Fruit fly (Drosophila melanogaster) whole organism, embryonic: Measurements from ENCODE around the gene PNKP.

ENCODE experiments used
- CG14441 ChIP-seq: fragments of 200-800 bp; sonication (Bioruptor generic); IDR thresholded peaks from 2 replicates; pipeline ENCODE4 v1.3.6; 2022; ENCODE audit warnings: missing biosample characterization, missing genetic modification characterization
- CG1603 ChIP-seq: fragments of 200-800 bp; sonication (Bioruptor generic); optimal IDR thresholded peaks from 2 replicates; lab custom pipeline; 2019; ENCODE audit warnings: missing biosample characterization, mild to moderate bottlenecking, missing genetic modification characterization, moderate library complexity
- Hand ChIP-seq: fragments of 200-800 bp; sonication (Bioruptor generic); optimal IDR thresholded peaks from 2 replicates; lab custom pipeline; 2017; ENCODE audit warnings: mild to moderate bottlenecking, missing biosample characterization, missing genetic modification reagents, missing genetic modification characterization
- unc-4 ChIP-seq: fragments of 200-800 bp; sonication (Bioruptor generic); IDR thresholded peaks from 2 replicates; pipeline ENCODE4 v1.3.6; 2022; ENCODE audit warnings: missing biosample characterization, missing genetic modification characterization; ENCODE audit not compliant: partially characterized antibody
- unpg ChIP-seq: fragments of 200-800 bp; sonication (Bioruptor generic); optimal IDR thresholded peaks from 3 replicates; lab custom pipeline; 2018; ENCODE audit warnings: missing biosample characterization, mild to moderate bottlenecking, missing genetic modification characterization, moderate library complexity
- vvl ChIP-seq: fragments of 200-800 bp; sonication (Bioruptor generic); IDR thresholded peaks from 2 replicates; pipeline ENCODE4 v1.3.6; 2022; ENCODE audit warnings: missing biosample characterization, missing genetic modification characterization

dm6 chr3R:8317709-8318335 is 25.5 kb downstream of the PNKP start:
- TF ChIP-seq unpg (GFP tag; lab: Kevin White, UChicago) (no peak), unc-4 (GFP tag; lab: Robert Waterston, UW) (no peak), vvl (peak; percentile 42; the same call in 1 of the 2 replicates), CG14441 (GFP tag; lab: Robert Waterston, UW) (no peak), Hand (peak; percentile 1), CG1603 (tag; lab: Kevin White, UChicago) (no peak)
